Fruit fly (Drosophila melanogaster) whole organism, embryonic: ENCODE results near the gene CG3703.

Source experiments
- Atf3 ChIP-seq: fragments of 200-800 bp; sonication (Bioruptor generic); optimal IDR thresholded peaks from 3 replicates; lab custom pipeline; 2016; ENCODE audit warnings: missing biosample characterization, missing genetic modification characterization
- BEAF-32 ChIP-seq: fragments of 200-800 bp; sonication (Bioruptor generic); optimal IDR thresholded peaks from 3 replicates; lab custom pipeline; 2017; ENCODE audit warnings: missing biosample characterization, missing genetic modification characterization, mild to moderate bottlenecking, moderate library complexity, missing genetic modification reagents
- Bgb ChIP-seq: fragments of 200-800 bp; sonication (Bioruptor generic); IDR thresholded peaks from 2 replicates; pipeline ENCODE4 v1.3.6; 2022; ENCODE audit warnings: missing biosample characterization, missing genetic modification characterization; ENCODE audit not compliant: partially characterized antibody
- Bteb2 ChIP-seq: fragments of 200-800 bp; sonication (Bioruptor generic); optimal IDR thresholded peaks from 2 replicates; lab custom pipeline; 2016; ENCODE audit warnings: missing biosample characterization, missing genetic modification characterization
- CG1024 ChIP-seq: fragments of 200-800 bp; sonication (Bioruptor generic); IDR thresholded peaks from 2 replicates; pipeline ENCODE4 v1.3.6; 2022; ENCODE audit warnings: missing biosample characterization, missing genetic modification characterization
- CG12104 ChIP-seq: fragments of 200-800 bp; sonication (Bioruptor generic); optimal IDR thresholded peaks from 3 replicates; lab custom pipeline; 2016; ENCODE audit warnings: missing biosample characterization, missing genetic modification characterization
- CG14860 ChIP-seq: fragments of 200-800 bp; sonication (Bioruptor generic); IDR thresholded peaks from 3 replicates; pipeline ENCODE4 v1.3.6; 2022; ENCODE audit warnings: missing biosample characterization, missing genetic modification characterization; ENCODE audit not compliant: partially characterized antibody
- CG17328 ChIP-seq: fragments of 200-800 bp; sonication (Bioruptor generic); IDR thresholded peaks from 2 replicates; pipeline ENCODE4 v1.3.6; 2022; ENCODE audit warnings: missing biosample characterization, missing genetic modification characterization
- CG17912 ChIP-seq: fragments of 200-800 bp; sonication (Bioruptor generic); optimal IDR thresholded peaks from 2 replicates; lab custom pipeline; 2018; ENCODE audit warnings: missing biosample characterization, mild to moderate bottlenecking, missing genetic modification characterization
- CG30403 ChIP-seq: fragments of 200-800 bp; sonication (Bioruptor generic); optimal IDR thresholded peaks from 3 replicates; lab custom pipeline; 2016; ENCODE audit warnings: missing biosample characterization, missing genetic modification characterization
- CG31441 ChIP-seq: fragments of 200-800 bp; sonication (Bioruptor generic); IDR thresholded peaks from 2 replicates; pipeline ENCODE4 v1.3.6; 2022; ENCODE audit warnings: missing biosample characterization, missing genetic modification characterization
- CG3163 ChIP-seq: fragments of 200-800 bp; sonication (Bioruptor generic); optimal IDR thresholded peaks from 3 replicates; lab custom pipeline; 2016; ENCODE audit warnings: missing biosample characterization, missing genetic modification characterization
- CG32767 ChIP-seq: fragments of 200-800 bp; sonication (Bioruptor generic); IDR thresholded peaks from 2 replicates; pipeline ENCODE4 v1.3.6; 2022; ENCODE audit warnings: missing biosample characterization, missing genetic modification characterization
- CG43689 ChIP-seq: fragments of 200-800 bp; sonication (Bioruptor generic); IDR thresholded peaks from 2 replicates; pipeline ENCODE4 v1.3.6; 2022; ENCODE audit warnings: missing biosample characterization, missing genetic modification characterization
- CG4617 ChIP-seq: fragments of 200-800 bp; sonication (Bioruptor generic); optimal IDR thresholded peaks from 3 replicates; lab custom pipeline; 2016; ENCODE audit warnings: missing biosample characterization, missing genetic modification characterization, borderline replicate concordance
- CG6175 ChIP-seq: fragments of 200-800 bp; sonication (Bioruptor generic); IDR thresholded peaks from 3 replicates; pipeline ENCODE4 v1.3.6; 2022; ENCODE audit warnings: missing biosample characterization, missing genetic modification characterization
- CG7786 ChIP-seq: fragments of 200-800 bp; sonication (Bioruptor generic); optimal IDR thresholded peaks from 2 replicates; lab custom pipeline; 2016; ENCODE audit warnings: missing biosample characterization, missing genetic modification characterization
- CG9609 ChIP-seq: fragments of 200-800 bp; sonication (Bioruptor generic); optimal IDR thresholded peaks from 3 replicates; lab custom pipeline; 2016; ENCODE audit warnings: missing biosample characterization, missing genetic modification characterization
- D19A ChIP-seq: fragments of 200-800 bp; optimal IDR thresholded peaks from 3 replicates; lab custom pipeline; 2019; ENCODE audit warnings: missing biosample characterization, mild to moderate bottlenecking, missing genetic modification characterization, moderate library complexity
- Fer1 ChIP-seq: fragments of 200-800 bp; sonication (Bioruptor generic); optimal IDR thresholded peaks from 2 replicates; lab custom pipeline; 2017; ENCODE audit warnings: missing biosample characterization, mild to moderate bottlenecking, missing genetic modification characterization
- Lpt ChIP-seq: fragments of >200 bp; optimal IDR thresholded peaks from 2 replicates; lab custom pipeline; 2018; ENCODE audit warnings: missing biosample characterization, missing genetic modification characterization
- Ravus ChIP-seq: fragments of 200-800 bp; sonication (Bioruptor generic); IDR thresholded peaks from 2 replicates; pipeline ENCODE4 v1.3.6; 2022; ENCODE audit warnings: missing biosample characterization, missing genetic modification characterization
- Rfx ChIP-seq: fragments of 200-800 bp; sonication (Bioruptor generic); IDR thresholded peaks from 2 replicates; pipeline ENCODE4 v1.3.6; 2022; ENCODE audit warnings: missing biosample characterization, missing genetic modification characterization
- Side ChIP-seq: fragments of 200-800 bp; sonication (Bioruptor generic); optimal IDR thresholded peaks from 2 replicates; lab custom pipeline; 2016; ENCODE audit warnings: missing biosample characterization, missing genetic modification characterization
- Sry-δ ChIP-seq: fragments of 200-800 bp; sonication (Bioruptor generic); optimal IDR thresholded peaks from 2 replicates; lab custom pipeline; 2016; ENCODE audit warnings: missing biosample characterization, missing genetic modification characterization
- Stat92E ChIP-seq, 3 experiments: fragments of >200 bp in 2 of 3; fragments of 200-800 bp in 1 of 3; sonication (Bioruptor generic) in 1 of 3; optimal IDR thresholded peaks; 2 replicates each; lab custom pipeline; 2017 to 2019; ENCODE audit warnings: missing biosample characterization in 3 of 3, missing genetic modification characterization in 3 of 3, mild to moderate bottlenecking in 1 of 3, moderate library complexity in 1 of 3
- Taf1 ChIP-seq: fragments of 200-800 bp; sonication (Bioruptor generic); IDR thresholded peaks from 2 replicates; pipeline ENCODE4 v1.3.6; 2022; ENCODE audit warnings: missing biosample characterization, missing genetic modification characterization
- ab ChIP-seq: fragments of 200-800 bp; sonication (Bioruptor generic); optimal IDR thresholded peaks from 2 replicates; lab custom pipeline; 2016; ENCODE audit warnings: missing biosample characterization, missing genetic modification characterization
- aop ChIP-seq: fragments of 200-800 bp; sonication (Bioruptor generic); IDR thresholded peaks from 2 replicates; pipeline ENCODE4 v1.3.6; 2022; ENCODE audit warnings: missing biosample characterization, missing genetic modification characterization
- ase ChIP-seq: fragments of 200-800 bp; sonication (Bioruptor generic); IDR thresholded peaks from 3 replicates; pipeline ENCODE4 v1.3.6; 2022; ENCODE audit warnings: missing biosample characterization, missing genetic modification characterization
- ato ChIP-seq: fragments of 200-800 bp; sonication (Bioruptor generic); IDR thresholded peaks from 2 replicates; pipeline ENCODE4 v1.3.6; 2022; ENCODE audit warnings: missing biosample characterization, missing genetic modification characterization; ENCODE audit not compliant: partially characterized antibody
- bbx ChIP-seq: fragments of 200-800 bp; sonication (Bioruptor generic); IDR thresholded peaks from 2 replicates; pipeline ENCODE4 v1.3.6; 2022; ENCODE audit warnings: missing biosample characterization, missing genetic modification characterization; ENCODE audit not compliant: partially characterized antibody
- crol ChIP-seq: fragments of 200-800 bp; sonication (Bioruptor generic); IDR thresholded peaks from 2 replicates; pipeline ENCODE4 v1.3.6; 2022; ENCODE audit warnings: missing biosample characterization, missing genetic modification characterization
- dan ChIP-seq: fragments of 200-800 bp; sonication (Bioruptor generic); IDR thresholded peaks from 2 replicates; pipeline ENCODE4 v1.3.6; 2022; ENCODE audit warnings: missing biosample characterization, missing genetic modification characterization
- esg ChIP-seq: fragments of 200-800 bp; sonication (Bioruptor generic); conservative IDR thresholded peaks from 2 replicates; pipeline ENCODE4 v1.3.6; 2022; ENCODE audit warnings: missing biosample characterization, missing genetic modification characterization
- eyg ChIP-seq: fragments of 200-800 bp; sonication (Bioruptor generic); optimal IDR thresholded peaks from 3 replicates; lab custom pipeline; 2016; ENCODE audit warnings: missing biosample characterization, missing genetic modification characterization
- gce ChIP-seq: fragments of 200-800 bp; sonication (Bioruptor generic); IDR thresholded peaks from 3 replicates; pipeline ENCODE4 v1.3.6; 2022; ENCODE audit warnings: missing biosample characterization, missing genetic modification characterization
- gt ChIP-seq: fragments of 200-800 bp; sonication (Bioruptor generic); IDR thresholded peaks from 2 replicates; pipeline ENCODE4 v1.3.6; 2022; ENCODE audit warnings: missing biosample characterization, missing genetic modification characterization
- hb ChIP-seq: fragments of 200-800 bp; sonication (Bioruptor generic); IDR thresholded peaks from 3 replicates; pipeline ENCODE4 v1.3.6; 2022; ENCODE audit warnings: missing biosample characterization, missing genetic modification characterization; ENCODE audit not compliant: partially characterized antibody
- kay ChIP-seq: fragments of 200-800 bp; sonication (Bioruptor generic); optimal IDR thresholded peaks from 2 replicates; lab custom pipeline; 2016; ENCODE audit warnings: missing biosample characterization, missing genetic modification characterization
- lmd ChIP-seq: fragments of 200-800 bp; sonication (Bioruptor generic); IDR thresholded peaks from 2 replicates; pipeline ENCODE4 v1.3.6; 2022; ENCODE audit warnings: missing biosample characterization, missing genetic modification characterization
- nerfin-1 ChIP-seq: fragments of 200-800 bp; sonication (Bioruptor generic); optimal IDR thresholded peaks from 3 replicates; lab custom pipeline; 2019; ENCODE audit warnings: missing biosample characterization, mild to moderate bottlenecking, missing genetic modification characterization, moderate library complexity
- pita ChIP-seq: fragments of 200-800 bp; sonication (Bioruptor generic); optimal IDR thresholded peaks from 2 replicates; lab custom pipeline; 2017; ENCODE audit warnings: missing biosample characterization, mild to moderate bottlenecking, missing genetic modification characterization
- sob ChIP-seq: fragments of 200-800 bp; sonication (Bioruptor generic); IDR thresholded peaks from 2 replicates; pipeline ENCODE4 v1.3.6; 2022; ENCODE audit warnings: missing biosample characterization, missing genetic modification characterization
- sr ChIP-seq: fragments of 200-800 bp; sonication (Bioruptor generic); IDR thresholded peaks from 3 replicates; pipeline ENCODE4 v1.3.6; 2022; ENCODE audit warnings: missing biosample characterization, missing genetic modification characterization
- sug ChIP-seq: fragments of 200-800 bp; optimal IDR thresholded peaks from 2 replicates; lab custom pipeline; 2019; ENCODE audit warnings: missing biosample characterization, mild to moderate bottlenecking, missing genetic modification characterization, moderate library complexity
- tin ChIP-seq: fragments of 200-800 bp; sonication (Bioruptor generic); optimal IDR thresholded peaks from 3 replicates; lab custom pipeline; 2016; ENCODE audit warnings: missing biosample characterization, missing genetic modification characterization
- unpg ChIP-seq: fragments of 200-800 bp; sonication (Bioruptor generic); optimal IDR thresholded peaks from 3 replicates; lab custom pipeline; 2018; ENCODE audit warnings: missing biosample characterization, mild to moderate bottlenecking, missing genetic modification characterization, moderate library complexity
- zen ChIP-seq: fragments of 200-800 bp; sonication (Bioruptor generic); optimal IDR thresholded peaks from 3 replicates; lab custom pipeline; 2018; ENCODE audit warnings: missing biosample characterization, mild to moderate bottlenecking, missing genetic modification characterization, moderate library complexity
- zen2 ChIP-seq: fragments of 200-800 bp; sonication (Bioruptor generic); IDR thresholded peaks from 3 replicates; pipeline ENCODE4 v1.3.6; 2022; ENCODE audit warnings: missing biosample characterization, missing genetic modification characterization; ENCODE audit not compliant: partially characterized antibody

Gene CG3703

dm6 chrX:947450-948284 is 2.1 kb upstream of the CG3703 start, which contains the start of gene CG3699 (continued):
- TF ChIP-seq Bteb2 (GFP tag; lab: Kevin White, UChicago): no peak
- TF ChIP-seq Atf3 (GFP tag; lab: Kevin White, UChicago): no peak
- 0 out of 3 replicates have a peak, but pooled peaks have one; percentile 10 for TF ChIP-seq CG6175 (GFP tag; lab: Robert Waterston, UW)
- TF ChIP-seq kay (GFP tag; lab: Kevin White, UChicago): no peak
- no peak for TF ChIP-seq esg
- TF ChIP-seq dan (GFP tag; lab: Robert Waterston, UW): no peak
- no peak for TF ChIP-seq Taf1 (GFP tag; lab: Robert Waterston, UW)
- 0 out of 2 replicates have a peak, but pooled peaks have one; percentile 15 for TF ChIP-seq CG31441 (GFP tag; lab: Robert Waterston, UW)
- no peak for TF ChIP-seq aop
- no peak for TF ChIP-seq gce (GFP tag; lab: Robert Waterston, UW)
- TF ChIP-seq lmd (GFP tag; lab: Robert Waterston, UW): peak; percentile 32; the same call in 1 of the 2 replicates
- TF ChIP-seq ab: no peak
- TF ChIP-seq CG3163 (GFP tag; lab: Kevin White, UChicago): no peak
- TF ChIP-seq nerfin-1: no peak
- TF ChIP-seq sob (GFP tag; lab: Robert Waterston, UW): no peak
- TF ChIP-seq eyg (GFP tag; lab: Kevin White, UChicago): no peak
- TF ChIP-seq CG32767 (GFP tag; lab: Robert Waterston, UW): no peak
- TF ChIP-seq tin (GFP tag; lab: Kevin White, UChicago): no peak
- no peak for TF ChIP-seq CG17912 (GFP tag; lab: Kevin White, UChicago)
- no peak for TF ChIP-seq crol (GFP tag; lab: Robert Waterston, UW)
- no peak for TF ChIP-seq hb (GFP tag; lab: Robert Waterston, UW)
- TF ChIP-seq Sry-δ (GFP tag; lab: Kevin White, UChicago): no peak
- peak; percentile 52 for TF ChIP-seq Fer1
- no peak for TF ChIP-seq Lpt (GFP tag; lab: Kevin White, UChicago)
- no peak for TF ChIP-seq CG7786
- TF ChIP-seq ato (GFP tag; lab: Robert Waterston, UW): no peak
- TF ChIP-seq CG17328 (GFP tag; lab: Robert Waterston, UW): no peak
- TF ChIP-seq zen2: no peak
- TF ChIP-seq Stat92E (GFP tag; optimal IDR thresholded peaks at IDR 0.05; lab: Kevin White, UChicago): no peak
- no peak for TF ChIP-seq CG9609 (GFP tag; lab: Kevin White, UChicago)
- no peak for TF ChIP-seq gt (GFP tag; lab: Robert Waterston, UW)
- TF ChIP-seq zen (tag; lab: Kevin White, UChicago): no peak
- TF ChIP-seq CG43689 (GFP tag; lab: Robert Waterston, UW): no peak
- TF ChIP-seq Rfx (GFP tag; lab: Robert Waterston, UW): no peak; the same call in none of the 2 replicates
- TF ChIP-seq BEAF-32 (GFP tag; lab: Kevin White, UChicago): no peak
- no peak for TF ChIP-seq CG12104
- no peak for TF ChIP-seq Bgb (GFP tag; lab: Robert Waterston, UW)
- TF ChIP-seq bbx (GFP tag; lab: Robert Waterston, UW): no peak
- TF ChIP-seq unpg (GFP tag; lab: Kevin White, UChicago): peak; percentile 44
- no peak for TF ChIP-seq ase
- no peak for TF ChIP-seq pita (GFP tag; lab: Kevin White, UChicago)
- TF ChIP-seq sr (GFP tag; lab: Robert Waterston, UW): no peak
- TF ChIP-seq Ravus (GFP tag; lab: Robert Waterston, UW): no peak
- no peak for TF ChIP-seq Side (GFP tag; lab: Kevin White, UChicago)
- TF ChIP-seq CG1024 (GFP tag; lab: Robert Waterston, UW): no peak
- TF ChIP-seq CG30403 (GFP tag; lab: Kevin White, UChicago): peak; percentile 58
- no peak for TF ChIP-seq CG14860 (GFP tag; lab: Robert Waterston, UW)
- TF ChIP-seq CG4617 (GFP tag; lab: Kevin White, UChicago): no peak
- TF ChIP-seq sug (tag; lab: Kevin White, UChicago): peak; percentile 82
- peak; percentile 14 for TF ChIP-seq D19A
